Worm (Caenorhabditis elegans) whole organism, young adult: ENCODE results near the gene dre-1.

Source experiments
- F22D6.2 ChIP-seq: sonication (generic microtip); optimal IDR thresholded peaks from 2 replicates; lab custom pipeline; 2016; ENCODE audit warnings: mild to moderate bottlenecking, missing genetic modification characterization, missing compliant biosample characterization
- cebp-1 ChIP-seq, 2 experiments: fragments of 200-800 bp in 1 of 2; sonication (Bioruptor generic) in 1 of 2; sonication (generic microtip) in 1 of 2; IDR thresholded peaks in 1 of 2; optimal IDR thresholded peaks in 1 of 2; 2 replicates each; pipeline versions ENCODE4 v1.3.6 to Lab custom; 2017 to 2022; ENCODE audit warnings: missing compliant biosample characterization in 2 of 2, missing genetic modification characterization in 2 of 2, mild to moderate bottlenecking in 1 of 2, missing genetic modification reagents in 1 of 2, moderate library complexity in 1 of 2
- ceh-91 ChIP-seq: fragments of 200-800 bp; sonication (Bioruptor generic); IDR thresholded peaks from 2 replicates; pipeline ENCODE4 v1.3.6; 2022; ENCODE audit warnings: missing genetic modification reagents, missing genetic modification characterization, missing compliant biosample characterization
- hlh-26 ChIP-seq: fragments of 200-800 bp; sonication (Bioruptor generic); conservative IDR thresholded peaks from 2 replicates; pipeline ENCODE4 v1.3.6; 2022; ENCODE audit warnings: missing genetic modification reagents, missing genetic modification characterization, missing compliant biosample characterization
- lin-35 ChIP-seq, 3 experiments: fragments of 150-350 bp in 2 of 3; sonication (generic microtip) in 1 of 3; optimal IDR thresholded peaks; 2 replicates each; lab custom pipeline; 2014 to 2018; ENCODE audit warnings: missing biosample characterization in 3 of 3, missing genetic modification characterization in 3 of 3, missing genetic modification reagents in 3 of 3
- madf-8 ChIP-seq: fragments of 200-800 bp; sonication (Bioruptor generic); conservative IDR thresholded peaks from 2 replicates; pipeline ENCODE4 v1.3.6; 2022; ENCODE audit warnings: missing genetic modification reagents, missing genetic modification characterization, missing compliant biosample characterization
- nfya-2 ChIP-seq: fragments of 200-800 bp; sonication (Bioruptor generic); IDR thresholded peaks from 2 replicates; pipeline ENCODE4 v1.3.6; 2022; ENCODE audit warnings: missing genetic modification reagents, missing genetic modification characterization, missing compliant biosample characterization
- nhr-179 ChIP-seq: sonication (generic microtip); optimal IDR thresholded peaks from 2 replicates; lab custom pipeline; 2016; ENCODE audit warnings: mild to moderate bottlenecking, missing genetic modification characterization, missing compliant biosample characterization
- unc-62 ChIP-seq: fragments of 150-350 bp; optimal IDR thresholded peaks from 2 replicates; lab custom pipeline; 2014; ENCODE audit warnings: missing biosample characterization, missing genetic modification reagents, missing genetic modification characterization
- zfh-2 ChIP-seq: fragments of 200-800 bp; sonication (Bioruptor generic); conservative IDR thresholded peaks from 2 replicates; pipeline ENCODE4 v1.3.6; 2022; ENCODE audit warnings: missing genetic modification reagents, missing genetic modification characterization, missing compliant biosample characterization

DNA sequence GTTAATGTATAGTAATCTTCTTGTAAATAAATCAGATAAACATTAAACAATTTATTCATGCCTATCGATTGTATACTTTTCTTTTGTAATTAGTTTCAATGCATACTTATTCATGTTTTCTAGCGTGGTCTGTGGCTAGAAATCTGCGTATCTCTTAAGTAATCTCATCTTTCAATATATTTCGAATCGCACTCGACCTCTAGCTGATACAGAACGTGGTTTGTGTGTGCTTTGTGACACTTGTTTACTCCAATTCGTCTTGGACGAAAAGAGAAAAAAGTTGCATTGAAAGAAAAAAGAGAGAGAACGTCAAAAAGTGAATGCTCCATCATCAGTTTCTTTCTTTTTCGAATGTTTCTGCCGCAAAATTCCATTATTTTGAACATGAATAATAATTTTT is 47.9 kb downstream of the dre-1 start:
- no peak for TF ChIP-seq nhr-179 (tag; lab: Kevin White, UChicago)
- TF ChIP-seq cebp-1 (GFP tag; IDR thresholded peaks at IDR 0.05; lab: Robert Waterston, UW), result no peak
- no peak for TF ChIP-seq cebp-1 (tag; optimal IDR thresholded peaks at IDR 0.05; lab: Kevin White, UChicago)
- no peak for TF ChIP-seq madf-8 (GFP tag; lab: Robert Waterston, UW)
- TF ChIP-seq F22D6.2 (tag; lab: Kevin White, UChicago), result no peak
- TF ChIP-seq nfya-2 (GFP tag; lab: Robert Waterston, UW), result no peak
- no peak for TF ChIP-seq ceh-91 (GFP tag; lab: Robert Waterston, UW)
- TF ChIP-seq lin-35 (GFP tag; optimal IDR thresholded peaks at IDR 0.05; lab: Kevin White, UChicago), result no peak
- TF ChIP-seq hlh-26 (GFP tag; lab: Robert Waterston, UW), result no peak
- no peak for TF ChIP-seq zfh-2 (GFP tag; lab: Robert Waterston, UW)
- TF ChIP-seq unc-62 (GFP tag; lab: Kevin White, UChicago), result no peak
